Fruit fly (Drosophila melanogaster) whole organism, wandering third instar larva: ENCODE data around the gene HemK1.

Experiments
- Abd-B ChIP-seq: fragments of >200 bp; optimal IDR thresholded peaks from 2 replicates; lab custom pipeline; 2017; ENCODE audit warnings: missing biosample characterization, missing genetic modification characterization
- CG32264 ChIP-seq: fragments of 200-800 bp; sonication (Bioruptor generic); optimal IDR thresholded peaks from 2 replicates; lab custom pipeline; 2016; ENCODE audit warnings: missing biosample characterization, missing genetic modification characterization
- CG9705 ChIP-seq: fragments of 200-800 bp; sonication (Bioruptor generic); optimal IDR thresholded peaks from 2 replicates; lab custom pipeline; 2018; ENCODE audit warnings: missing biosample characterization, mild to moderate bottlenecking, missing genetic modification characterization
- CrebA ChIP-seq: fragments of 200-800 bp; sonication (Bioruptor generic); optimal IDR thresholded peaks from 2 replicates; lab custom pipeline; 2016; ENCODE audit warnings: missing biosample characterization, mild to moderate bottlenecking, missing genetic modification characterization, borderline replicate concordance
- Dfd ChIP-seq: fragments of >200 bp; optimal IDR thresholded peaks from 2 replicates; lab custom pipeline; 2017; ENCODE audit warnings: missing biosample characterization, missing genetic modification characterization
- Dif ChIP-seq: fragments of 200-275, 200-300 bp; sonication (Bioruptor generic); optimal IDR thresholded peaks from 2 replicates; lab custom pipeline; 2018; ENCODE audit warnings: missing biosample characterization, missing genetic modification characterization; ENCODE audit not compliant: partially characterized antibody
- GATAd ChIP-seq: sonication (Bioruptor generic); optimal IDR thresholded peaks from 2 replicates; lab custom pipeline; 2016; ENCODE audit warnings: missing biosample characterization, missing genetic modification characterization
- HLH106 ChIP-seq: fragments of 200-800 bp; optimal IDR thresholded peaks from 3 replicates; lab custom pipeline; 2019; ENCODE audit warnings: missing biosample characterization, mild to moderate bottlenecking, missing genetic modification characterization, moderate library complexity
- Hnf4 ChIP-seq: fragments of 200-800 bp; sonication (Bioruptor generic); optimal IDR thresholded peaks from 2 replicates; lab custom pipeline; 2016; ENCODE audit warnings: missing biosample characterization, mild to moderate bottlenecking, missing genetic modification characterization
- Hr78 ChIP-seq: fragments of >200 bp; optimal IDR thresholded peaks from 2 replicates; lab custom pipeline; 2017; ENCODE audit warnings: missing biosample characterization, missing genetic modification characterization
- Hr83 ChIP-seq: fragments of 200-300 bp; sonication (Bioruptor generic); optimal IDR thresholded peaks from 2 replicates; lab custom pipeline; 2016; ENCODE audit warnings: missing biosample characterization, mild to moderate bottlenecking, missing genetic modification characterization, moderate library complexity; ENCODE audit not compliant: poor library complexity, severe bottlenecking
- Jra ChIP-seq: sonication (Bioruptor generic); optimal IDR thresholded peaks from 2 replicates; lab custom pipeline; 2016; ENCODE audit warnings: missing biosample characterization, missing genetic modification characterization
- Mio ChIP-seq: sonication (Bioruptor generic); optimal IDR thresholded peaks from 2 replicates; lab custom pipeline; 2016; ENCODE audit warnings: missing biosample characterization, missing genetic modification characterization
- Myc ChIP-seq: fragments of >200 bp; optimal IDR thresholded peaks from 2 replicates; lab custom pipeline; 2017
- N ChIP-seq: fragments of >200 bp; optimal IDR thresholded peaks from 2 replicates; lab custom pipeline; 2018; ENCODE audit warnings: missing biosample characterization, missing external identifiers, missing genetic modification characterization
- OdsH ChIP-seq: fragments of 200-800 bp; sonication (Bioruptor generic); optimal IDR thresholded peaks from 2 replicates; lab custom pipeline; 2016; ENCODE audit warnings: missing biosample characterization, mild to moderate bottlenecking, missing genetic modification characterization
- Rel ChIP-seq, 2 experiments: fragments of 200-800 bp; sonication (Bioruptor generic) in 1 of 2; optimal IDR thresholded peaks; 2 replicates in 1 of 2; 3 replicates in 1 of 2; lab custom pipeline; 2016 to 2019; ENCODE audit warnings: mild to moderate bottlenecking in 2 of 2, missing biosample characterization in 2 of 2, missing genetic modification characterization in 2 of 2, moderate library complexity in 1 of 2
- Sp1 ChIP-seq: fragments of 200-800 bp; sonication (Bioruptor generic); optimal IDR thresholded peaks from 3 replicates; lab custom pipeline; 2019; ENCODE audit warnings: missing biosample characterization, mild to moderate bottlenecking, missing genetic modification characterization, moderate library complexity
- Vsx2 ChIP-seq: fragments of 200-300, 225-300 bp; sonication (Bioruptor generic); optimal IDR thresholded peaks from 2 replicates; lab custom pipeline; 2018; ENCODE audit warnings: missing biosample characterization, missing genetic modification characterization; ENCODE audit not compliant: partially characterized antibody
- br ChIP-seq: fragments of 200-800 bp; sonication (Bioruptor generic); optimal IDR thresholded peaks from 2 replicates; lab custom pipeline; 2016; ENCODE audit warnings: missing biosample characterization, missing genetic modification characterization
- brk ChIP-seq: fragments of 200-800 bp; sonication (Bioruptor generic); optimal IDR thresholded peaks from 2 replicates; lab custom pipeline; 2016; ENCODE audit warnings: missing biosample characterization, mild to moderate bottlenecking, missing genetic modification characterization
- dl ChIP-seq, 2 experiments: fragments of 175-275, 200-275 bp in 1 of 2; fragments of 200-275 bp in 1 of 2; sonication (Bioruptor generic); optimal IDR thresholded peaks; lab custom pipeline; 2018; ENCODE audit warnings: mild to moderate bottlenecking in 2 of 2, missing biosample characterization in 2 of 2, missing genetic modification characterization in 2 of 2, moderate library complexity in 2 of 2; ENCODE audit not compliant: partially characterized antibody in 2 of 2, insufficient read depth in 1 of 2
- dmrt93B ChIP-seq: fragments of 200-800 bp; sonication (Bioruptor generic); optimal IDR thresholded peaks from 2 replicates; lab custom pipeline; 2018; ENCODE audit warnings: missing biosample characterization, mild to moderate bottlenecking, missing genetic modification characterization
- dsf ChIP-seq: sonication (Bioruptor generic); optimal IDR thresholded peaks from 2 replicates; lab custom pipeline; 2016; ENCODE audit warnings: missing biosample characterization, missing genetic modification characterization, borderline replicate concordance
- ey ChIP-seq: fragments of 200-800 bp; sonication (Bioruptor generic); optimal IDR thresholded peaks from 2 replicates; lab custom pipeline; 2016; ENCODE audit warnings: missing biosample characterization, missing genetic modification characterization
- foxo ChIP-seq, 2 experiments: fragments of 200-800 bp; sonication (Bioruptor generic); optimal IDR thresholded peaks; 2 replicates in 1 of 2; 3 replicates in 1 of 2; lab custom pipeline; 2016 to 2017; ENCODE audit warnings: missing biosample characterization in 2 of 2, missing genetic modification characterization in 2 of 2
- fru ChIP-seq: fragments of 200-800 bp; sonication (Bioruptor generic); optimal IDR thresholded peaks from 3 replicates; lab custom pipeline; 2016; ENCODE audit warnings: missing biosample characterization, mild to moderate bottlenecking, missing genetic modification characterization
- h ChIP-seq: fragments of 200-800 bp; sonication (Bioruptor generic); optimal IDR thresholded peaks from 3 replicates; lab custom pipeline; 2016; ENCODE audit warnings: missing biosample characterization, mild to moderate bottlenecking, missing genetic modification characterization
- jim ChIP-seq: fragments of 175-275, 200-325 bp; sonication (Bioruptor generic); optimal IDR thresholded peaks from 2 replicates; lab custom pipeline; 2016; ENCODE audit warnings: missing biosample characterization, mild to moderate bottlenecking, missing genetic modification characterization
- lola ChIP-seq: fragments of >200 bp; optimal IDR thresholded peaks from 2 replicates; lab custom pipeline; 2017; ENCODE audit warnings: missing biosample characterization, missing genetic modification characterization
- pan ChIP-seq: fragments of >200 bp; optimal IDR thresholded peaks from 2 replicates; lab custom pipeline; 2017
- psq ChIP-seq: fragments of 200-800 bp; sonication (Bioruptor generic); optimal IDR thresholded peaks from 3 replicates; lab custom pipeline; 2017; ENCODE audit warnings: missing biosample characterization, mild to moderate bottlenecking, missing genetic modification characterization, moderate library complexity
- rgr ChIP-seq: fragments of 200-800 bp; sonication (Bioruptor generic); optimal IDR thresholded peaks from 3 replicates; lab custom pipeline; 2016; ENCODE audit warnings: missing biosample characterization, mild to moderate bottlenecking, missing genetic modification characterization
- sage ChIP-seq: fragments of 200-800 bp; sonication (Bioruptor generic); optimal IDR thresholded peaks from 2 replicates; lab custom pipeline; 2016; ENCODE audit warnings: missing biosample characterization, mild to moderate bottlenecking, missing genetic modification characterization
- sv ChIP-seq: fragments of 200-800 bp; sonication (Bioruptor generic); optimal IDR thresholded peaks from 3 replicates; lab custom pipeline; 2016; ENCODE audit warnings: missing biosample characterization, missing genetic modification characterization
- tai ChIP-seq: sonication (Bioruptor generic); optimal IDR thresholded peaks from 2 replicates; lab custom pipeline; 2016; ENCODE audit warnings: missing biosample characterization, missing genetic modification characterization
- usp ChIP-seq: fragments of >200 bp; optimal IDR thresholded peaks from 2 replicates; lab custom pipeline; 2017; ENCODE audit warnings: missing biosample characterization, missing genetic modification characterization
- woc ChIP-seq: sonication (Bioruptor generic); optimal IDR thresholded peaks from 2 replicates; lab custom pipeline; 2016; ENCODE audit warnings: missing biosample characterization, mild to moderate bottlenecking, missing genetic modification characterization

The HemK1 gene

DNA sequence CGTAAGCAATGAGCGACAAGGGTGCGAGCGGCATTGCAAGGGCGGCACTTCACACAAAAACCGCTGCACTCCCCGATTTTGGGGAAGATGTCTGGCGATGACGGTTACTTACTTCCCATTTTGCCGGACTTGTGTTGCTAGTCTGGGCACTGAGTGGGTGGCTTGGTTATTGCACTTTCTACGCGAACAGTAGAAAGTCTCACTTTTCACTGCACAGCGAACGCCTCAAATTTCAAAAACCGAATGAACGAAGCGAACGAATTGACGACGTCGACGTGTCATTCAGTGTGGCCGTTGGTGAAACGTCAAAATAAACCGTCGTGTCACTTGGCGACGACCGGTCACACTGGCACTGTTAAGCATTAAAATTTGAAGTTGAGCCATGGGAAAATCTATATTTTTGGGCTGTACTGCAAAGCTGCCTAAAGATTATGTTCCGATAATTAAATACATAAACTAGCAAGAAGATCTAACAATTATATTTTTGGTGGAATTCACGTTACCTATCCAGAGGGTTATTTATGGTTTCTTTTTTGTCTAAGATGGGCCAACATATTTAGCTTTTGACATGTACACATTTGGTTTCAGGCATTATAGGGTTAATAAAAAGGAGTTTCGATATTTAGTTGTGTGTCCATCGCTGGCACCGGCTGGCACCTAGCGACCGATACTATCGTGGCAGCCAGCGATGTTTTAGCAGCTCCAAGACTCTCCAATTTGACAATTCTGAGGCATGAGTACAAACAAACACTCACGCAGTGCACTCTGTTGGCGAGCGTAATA lies 12.9 kb upstream of the HemK1 start, which contains the start of the genes Sec61alpha and Daxx (continued):
- peak; percentile 89 for TF ChIP-seq woc

DNA sequence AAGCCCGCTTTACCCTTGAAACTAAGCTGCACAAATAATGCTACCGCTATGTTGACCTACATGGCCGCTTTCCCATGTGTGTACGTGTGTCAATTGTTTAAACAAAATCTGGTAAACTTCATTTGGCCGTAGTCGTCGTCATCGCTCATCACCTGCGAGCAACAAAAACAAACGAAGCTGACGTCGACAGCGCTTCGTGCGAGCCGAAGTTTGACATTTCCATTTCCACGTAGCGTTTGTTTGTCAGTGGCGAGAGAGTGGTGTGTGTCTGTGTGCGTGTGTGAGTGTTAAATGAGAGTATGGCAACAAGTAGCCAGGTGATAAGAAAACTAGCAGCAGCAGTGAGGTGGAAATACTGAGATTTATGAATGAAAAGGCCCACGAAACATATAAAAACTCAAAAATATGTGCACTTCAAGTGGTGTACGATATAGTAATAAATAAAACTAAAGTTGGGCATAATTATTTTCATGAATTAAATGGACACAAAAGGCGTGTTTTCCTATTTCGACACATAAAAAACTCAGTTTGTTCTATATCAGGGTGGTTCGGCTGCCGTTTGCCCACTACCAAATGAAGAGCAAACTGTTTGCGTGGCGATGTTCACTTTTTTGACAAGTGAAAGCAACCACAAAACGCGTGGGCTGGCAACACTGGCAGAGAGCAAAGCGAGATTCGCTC lies 11.9 kb upstream of the HemK1 start:
- TF ChIP-seq HLH106: peak; percentile 18
- no peak for TF ChIP-seq woc
- TF ChIP-seq Rel (GFP tag; optimal IDR thresholded peaks at IDR 0.05; lab: Kevin White, UChicago): no peak
- TF ChIP-seq Rel (tag; optimal IDR thresholded peaks at IDR 0.05; lab: Kevin White, UChicago): no peak
- no peak for TF ChIP-seq Myc
- TF ChIP-seq rgr (GFP tag; lab: Kevin White, UChicago): peak; percentile 14
- no peak for TF ChIP-seq Vsx2 (GFP tag; lab: Kevin White, UChicago)
- no peak for TF ChIP-seq fru (GFP tag; lab: Kevin White, UChicago)
- TF ChIP-seq tai (GFP tag; lab: Kevin White, UChicago): no peak
- no peak for TF ChIP-seq sage (GFP tag; lab: Kevin White, UChicago)
- no peak for TF ChIP-seq pan (lab: Kevin White, UChicago)
- TF ChIP-seq OdsH (GFP tag; lab: Kevin White, UChicago): peak; percentile 42
- TF ChIP-seq foxo (GFP tag; optimal IDR thresholded peaks at IDR 0.05; lab: Kevin White, UChicago): peak; percentile 6 to 18
- peak; percentile 28 for TF ChIP-seq CG32264 (GFP tag; lab: Kevin White, UChicago)
- TF ChIP-seq Mio (GFP tag; lab: Kevin White, UChicago): no peak
- no peak for TF ChIP-seq sv
- peak; percentile 40 for TF ChIP-seq Dif
- TF ChIP-seq CrebA (GFP tag; lab: Kevin White, UChicago): peak; percentile 98
- no peak for TF ChIP-seq dl (GFP tag; optimal IDR thresholded peaks at IDR 0.05; lab: Kevin White, UChicago; ENCODE audit: insufficient read depth in 1 of 2, partially characterized antibody in 2 of 2)
- TF ChIP-seq Hr78: no peak
- TF ChIP-seq dmrt93B (GFP tag; lab: Kevin White, UChicago): no peak
- TF ChIP-seq h (GFP tag; lab: Kevin White, UChicago): peak; percentile 28
- no peak for TF ChIP-seq Hr83 (GFP tag; lab: Kevin White, UChicago)
- no peak for TF ChIP-seq Sp1 (GFP tag; lab: Kevin White, UChicago)
- TF ChIP-seq Abd-B: no peak
- peak; percentile 7 for TF ChIP-seq Hnf4 (GFP tag; lab: Kevin White, UChicago)
- no peak for TF ChIP-seq jim (GFP tag; lab: Kevin White, UChicago)
- TF ChIP-seq lola (GFP tag; lab: Kevin White, UChicago): no peak
- TF ChIP-seq psq: no peak
- no peak for TF ChIP-seq GATAd
- no peak for TF ChIP-seq usp (GFP tag; lab: Kevin White, UChicago)
- no peak for TF ChIP-seq N (GFP tag; lab: Kevin White, UChicago)
- TF ChIP-seq Dfd: no peak
- no peak for TF ChIP-seq dsf (GFP tag; lab: Kevin White, UChicago)
- peak; percentile 16 for TF ChIP-seq brk (GFP tag; lab: Kevin White, UChicago)
- no peak for TF ChIP-seq Jra (GFP tag; lab: Kevin White, UChicago)
- no peak for TF ChIP-seq ey (GFP tag; lab: Kevin White, UChicago)
- TF ChIP-seq CG9705 (GFP tag; lab: Kevin White, UChicago): no peak
- TF ChIP-seq br: no peak
